Worm (Caenorhabditis elegans) whole organism, young adult: ENCODE data around the gene clec-49.

Source experiments
- B0019.2 ChIP-seq: fragments of 200-800 bp; sonication (Bioruptor generic); conservative IDR thresholded peaks from 2 replicates; pipeline ENCODE4 v1.3.6; 2022; ENCODE audit warnings: missing genetic modification reagents, missing genetic modification characterization, missing compliant biosample characterization
- B0035.1 ChIP-seq: sonication (generic microtip); optimal IDR thresholded peaks from 2 replicates; lab custom pipeline; 2016; ENCODE audit warnings: missing genetic modification characterization, mild to moderate bottlenecking, missing compliant biosample characterization, missing genotype, missing genetic modification reagents
- C17E4.6 ChIP-seq: fragments of 200-800 bp; sonication (Bioruptor generic); IDR thresholded peaks from 2 replicates; pipeline ENCODE4 v1.3.6; 2022; ENCODE audit warnings: missing genetic modification reagents, missing genetic modification characterization, missing compliant biosample characterization
- D2030.7 ChIP-seq: fragments of 200-800 bp; sonication (Bioruptor generic); IDR thresholded peaks from 2 replicates; pipeline ENCODE4 v1.3.6; 2022; ENCODE audit warnings: missing genetic modification reagents, missing genetic modification characterization, missing compliant biosample characterization
- F10E7.11 ChIP-seq: sonication (generic microtip); optimal IDR thresholded peaks from 2 replicates; lab custom pipeline; 2017; ENCODE audit warnings: mild to moderate bottlenecking, missing genetic modification characterization, moderate library complexity, missing compliant biosample characterization
- T07F8.4 ChIP-seq: sonication (generic microtip); optimal IDR thresholded peaks from 2 replicates; lab custom pipeline; 2016; ENCODE audit warnings: mild to moderate bottlenecking, missing genetic modification characterization, moderate library complexity, missing compliant biosample characterization
- Y53F4B.3 ChIP-seq: fragments of 200-800 bp; sonication (Bioruptor generic); IDR thresholded peaks from 2 replicates; pipeline ENCODE4 v1.3.6; 2022; ENCODE audit warnings: missing genetic modification reagents, missing genetic modification characterization, missing compliant biosample characterization
- Y79H2A.3 ChIP-seq: fragments of 200-800 bp; sonication (Bioruptor generic); conservative IDR thresholded peaks from 2 replicates; pipeline ENCODE4 v1.3.6; 2022; ENCODE audit warnings: missing genetic modification reagents, missing genetic modification characterization, missing compliant biosample characterization
- Y95B8A.8 ChIP-seq: fragments of 200-800 bp; sonication (Bioruptor generic); IDR thresholded peaks from 2 replicates; pipeline ENCODE4 v1.3.6; 2022; ENCODE audit warnings: missing genetic modification reagents, missing genetic modification characterization, missing compliant biosample characterization
- ama-1 ChIP-seq, 3 experiments: fragments of 150-350 bp in 1 of 3; sonication (generic microtip) in 2 of 3; optimal IDR thresholded peaks; 2 replicates each; lab custom pipeline; 2014 to 2018; ENCODE audit warnings: missing biosample characterization in 2 of 3, missing genetic modification characterization in 2 of 3, missing genetic modification reagents in 2 of 3
- aptf-2 ChIP-seq: fragments of 200-800 bp; sonication (Bioruptor generic); conservative IDR thresholded peaks from 2 replicates; pipeline ENCODE4 v1.3.6; 2022; ENCODE audit warnings: missing genetic modification reagents, missing genetic modification characterization, missing compliant biosample characterization
- aptf-3 ChIP-seq: fragments of 200-800 bp; sonication (Bioruptor generic); IDR thresholded peaks from 2 replicates; pipeline ENCODE4 v1.3.6; 2022; ENCODE audit warnings: missing genetic modification characterization, missing compliant biosample characterization
- athp-1 ChIP-seq: sonication (generic microtip); optimal IDR thresholded peaks from 2 replicates; lab custom pipeline; 2017; ENCODE audit warnings: mild to moderate bottlenecking, missing genetic modification characterization, missing compliant biosample characterization
- attf-6 ChIP-seq: fragments of 200-800 bp; sonication (Bioruptor generic); IDR thresholded peaks from 2 replicates; pipeline ENCODE4 v1.3.6; 2022; ENCODE audit warnings: missing genetic modification reagents, missing genetic modification characterization, missing compliant biosample characterization
- ccch-3 ChIP-seq: fragments of 200-800 bp; sonication (Bioruptor generic); optimal IDR thresholded peaks from 2 replicates; lab custom pipeline; 2018; ENCODE audit warnings: mild to moderate bottlenecking, missing genetic modification characterization, missing compliant biosample characterization
- cebp-1 ChIP-seq, 2 experiments: fragments of 200-800 bp in 1 of 2; sonication (Bioruptor generic) in 1 of 2; sonication (generic microtip) in 1 of 2; IDR thresholded peaks in 1 of 2; optimal IDR thresholded peaks in 1 of 2; 2 replicates each; pipeline versions ENCODE4 v1.3.6 to Lab custom; 2017 to 2022; ENCODE audit warnings: missing compliant biosample characterization in 2 of 2, missing genetic modification characterization in 2 of 2, mild to moderate bottlenecking in 1 of 2, missing genetic modification reagents in 1 of 2, moderate library complexity in 1 of 2
- cebp-2 ChIP-seq: fragments of 200-800 bp; sonication (Bioruptor generic); IDR thresholded peaks from 2 replicates; pipeline ENCODE4 v1.3.6; 2022; ENCODE audit warnings: missing genetic modification characterization, missing compliant biosample characterization
- egrh-3 ChIP-seq: fragments of 200-800 bp; sonication (Bioruptor generic); IDR thresholded peaks from 2 replicates; pipeline ENCODE4 v1.3.6; 2022; ENCODE audit warnings: missing genetic modification reagents, missing genetic modification characterization, missing compliant biosample characterization
- fkh-3 ChIP-seq: sonication (generic microtip); optimal IDR thresholded peaks from 2 replicates; lab custom pipeline; 2016; ENCODE audit warnings: mild to moderate bottlenecking, missing genetic modification characterization, missing compliant biosample characterization
- him-1 ChIP-seq: sonication (generic microtip); optimal IDR thresholded peaks from 2 replicates; lab custom pipeline; 2016; ENCODE audit warnings: missing genotype, missing genetic modification reagents, missing genetic modification characterization, missing compliant biosample characterization
- hlh-26 ChIP-seq: fragments of 200-800 bp; sonication (Bioruptor generic); conservative IDR thresholded peaks from 2 replicates; pipeline ENCODE4 v1.3.6; 2022; ENCODE audit warnings: missing genetic modification reagents, missing genetic modification characterization, missing compliant biosample characterization
- hmg-1.2 ChIP-seq: fragments of 200-800 bp; sonication (Bioruptor generic); IDR thresholded peaks from 2 replicates; pipeline ENCODE4 v1.3.6; 2022; ENCODE audit warnings: missing genetic modification reagents, missing genetic modification characterization, missing compliant biosample characterization
- let-526 ChIP-seq: fragments of 200-800 bp; sonication (Bioruptor generic); IDR thresholded peaks from 2 replicates; pipeline ENCODE4 v1.3.6; 2022; ENCODE audit warnings: missing genetic modification reagents, missing genetic modification characterization, missing compliant biosample characterization
- let-607 ChIP-seq, 2 experiments: fragments of 200-800 bp in 1 of 2; sonication (Bioruptor generic) in 1 of 2; sonication (generic microtip) in 1 of 2; optimal IDR thresholded peaks; 2 replicates each; lab custom pipeline; 2016 to 2018; ENCODE audit warnings: mild to moderate bottlenecking in 2 of 2, missing compliant biosample characterization in 2 of 2, missing genetic modification characterization in 2 of 2, moderate library complexity in 2 of 2, missing genotype in 1 of 2
- mcd-1 ChIP-seq: fragments of 200-800 bp; sonication (Bioruptor generic); IDR thresholded peaks from 2 replicates; pipeline ENCODE4 v1.3.6; 2022; ENCODE audit warnings: missing genetic modification reagents, missing genetic modification characterization, missing compliant biosample characterization
- mel-28 ChIP-seq: sonication (generic microtip); optimal IDR thresholded peaks from 2 replicates; lab custom pipeline; 2016; ENCODE audit warnings: borderline replicate concordance, mild to moderate bottlenecking, missing genetic modification characterization, missing compliant biosample characterization
- mes-4 ChIP-seq: sonication (generic microtip); optimal IDR thresholded peaks from 2 replicates; lab custom pipeline; 2016; ENCODE audit warnings: missing genotype, missing genetic modification characterization, missing compliant biosample characterization
- nhr-120 ChIP-seq: fragments of 200-800 bp; sonication (Bioruptor generic); IDR thresholded peaks from 2 replicates; pipeline ENCODE4 v1.3.6; 2022; ENCODE audit warnings: missing genetic modification characterization, missing compliant biosample characterization
- nhr-27 ChIP-seq: fragments of 200-800 bp; sonication (Bioruptor generic); optimal IDR thresholded peaks from 2 replicates; lab custom pipeline; 2018; ENCODE audit warnings: mild to moderate bottlenecking, missing genetic modification characterization, moderate library complexity, missing compliant biosample characterization
- nhr-80 ChIP-seq: sonication (generic microtip); optimal IDR thresholded peaks from 2 replicates; lab custom pipeline; 2016; ENCODE audit warnings: missing genetic modification characterization, missing compliant biosample characterization
- snpc-1.1 ChIP-seq: sonication (generic microtip); optimal IDR thresholded peaks from 2 replicates; lab custom pipeline; 2017; ENCODE audit warnings: missing genetic modification characterization, mild to moderate bottlenecking, missing compliant biosample characterization, antibody characterized with exemption, moderate library complexity, missing genotype, missing genetic modification reagents; ENCODE audit not compliant: insufficient read depth
- snpc-4 ChIP-seq, 5 experiments: fragments of 150-350 bp in 1 of 5; sonication (generic microtip) in 4 of 5; optimal IDR thresholded peaks; 2 replicates each; lab custom pipeline; 2014 to 2018; ENCODE audit warnings: missing genetic modification characterization in 5 of 5, missing biosample characterization in 3 of 5, antibody characterized with exemption in 2 of 5, mild to moderate bottlenecking in 2 of 5, missing compliant biosample characterization in 2 of 5, missing genotype in 2 of 5, moderate library complexity in 2 of 5, missing genetic modification reagents in 1 of 5
- zfh-2 ChIP-seq: fragments of 200-800 bp; sonication (Bioruptor generic); conservative IDR thresholded peaks from 2 replicates; pipeline ENCODE4 v1.3.6; 2022; ENCODE audit warnings: missing genetic modification reagents, missing genetic modification characterization, missing compliant biosample characterization
- ztf-22 ChIP-seq: fragments of 200-800 bp; sonication (Bioruptor generic); optimal IDR thresholded peaks from 2 replicates; lab custom pipeline; 2018; ENCODE audit warnings: mild to moderate bottlenecking, missing genetic modification characterization, moderate library complexity, missing compliant biosample characterization
- ztf-28 ChIP-seq: fragments of 200-800 bp; sonication (Bioruptor generic); IDR thresholded peaks from 2 replicates; pipeline ENCODE4 v1.3.6; 2022; ENCODE audit warnings: missing genetic modification reagents, missing genetic modification characterization, missing compliant biosample characterization

Gene clec-49

DNA sequence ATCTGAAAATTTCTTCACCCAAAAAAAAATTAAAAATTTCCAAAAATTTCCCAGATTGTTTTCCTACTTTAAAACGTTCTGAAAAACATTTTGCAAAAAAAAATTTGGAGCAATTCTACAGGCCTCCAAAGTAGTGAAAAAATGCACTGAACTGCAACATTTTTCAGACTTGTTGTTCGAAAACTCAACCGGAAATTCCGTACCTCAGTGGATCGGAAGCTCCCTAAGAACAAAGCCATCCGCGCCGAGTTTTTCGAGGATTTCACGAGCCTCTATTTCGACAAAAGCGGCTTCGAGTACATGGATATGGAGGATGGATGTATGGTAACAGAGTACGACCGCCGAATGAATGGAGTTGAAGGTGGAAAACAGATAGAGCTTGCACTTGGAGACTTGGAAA lies 12.9 kb downstream of the clec-49 start, which contains the start of gene fbxa-131:
Gene fbxa-131 (plus strand): TSS at position 301 of the 400 bp plus-strand sequence.
- no peak for TF ChIP-seq Y53F4B.3 (GFP tag; lab: Robert Waterston, UW)
- TF ChIP-seq ztf-22 (GFP tag; lab: Kevin White, UChicago), result no peak

DNA sequence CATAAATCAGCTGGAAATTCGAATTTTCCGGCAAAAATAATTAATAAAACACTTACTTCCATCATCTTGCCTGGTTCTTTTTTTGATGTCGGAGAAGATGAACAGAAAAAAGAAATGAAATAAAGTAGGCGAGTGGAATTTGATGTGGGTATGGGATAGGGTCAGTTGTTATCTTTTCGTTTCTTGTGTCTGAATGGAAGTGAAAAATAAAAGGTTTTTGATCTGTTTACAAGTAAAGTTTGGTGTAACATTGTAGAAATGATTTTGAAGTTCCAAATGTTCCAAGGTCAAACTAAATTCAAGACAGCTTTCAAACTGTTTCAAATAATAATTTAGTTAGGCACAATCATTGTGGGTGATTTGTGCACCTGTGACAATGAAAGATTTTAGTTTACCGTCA lies 13.6 kb downstream of the clec-49 start, which contains the start of gene W04E12.7:
Gene W04E12.7 (minus strand): TSS at position 101 of the 400 bp plus-strand sequence.
- no peak for TF ChIP-seq mes-4
- TF ChIP-seq F10E7.11, result no peak
- TF ChIP-seq T07F8.4 (tag; lab: Kevin White, UChicago), result no peak
- TF ChIP-seq cebp-1 (GFP tag; IDR thresholded peaks at IDR 0.05; lab: Robert Waterston, UW), result no peak
- TF ChIP-seq cebp-1 (tag; optimal IDR thresholded peaks at IDR 0.05; lab: Kevin White, UChicago), result no peak
- no peak for TF ChIP-seq nhr-27 (tag; lab: Kevin White, UChicago)
- no peak for TF ChIP-seq him-1
- TF ChIP-seq athp-1 (tag; lab: Kevin White, UChicago), result no peak
- TF ChIP-seq B0019.2 (GFP tag; lab: Robert Waterston, UW), result no peak
- no peak for TF ChIP-seq D2030.7 (GFP tag; lab: Robert Waterston, UW)
- no peak for TF ChIP-seq cebp-2
- no peak for TF ChIP-seq aptf-2 (GFP tag; lab: Robert Waterston, UW)

DNA sequence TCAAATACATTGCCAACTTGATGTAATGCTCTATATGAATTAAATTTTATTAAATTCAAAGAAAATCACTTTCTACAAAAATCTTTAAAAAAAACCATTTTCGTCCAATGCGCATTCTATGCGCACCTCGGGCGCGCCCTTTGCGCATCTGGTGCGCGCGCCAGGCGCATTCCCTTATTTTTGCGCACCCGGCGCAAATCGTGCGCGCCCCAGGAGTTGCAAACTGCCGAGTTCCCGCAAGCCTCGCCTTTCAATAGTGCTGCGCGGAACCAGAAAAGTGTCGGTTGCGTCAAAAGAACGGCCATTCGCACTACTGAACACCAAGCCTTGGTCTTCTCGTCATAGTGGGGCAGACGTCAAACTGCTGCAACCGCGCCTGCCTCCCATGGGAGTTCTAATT lies 17.3 kb downstream of the clec-49 start:
- no peak for TF ChIP-seq let-526 (GFP tag; lab: Robert Waterston, UW)
- TF ChIP-seq hmg-1.2 (GFP tag; lab: Robert Waterston, UW), result no peak
- TF ChIP-seq ztf-28, result no peak
- no peak for TF ChIP-seq Y95B8A.8
- TF ChIP-seq aptf-3 (GFP tag; lab: Robert Waterston, UW), result 0 out of 2 replicates have a peak, but pooled peaks have one; percentile 38
- peak; percentile 48; the same call in 1 of the 2 replicates for TF ChIP-seq egrh-3
- TF ChIP-seq zfh-2 (GFP tag; lab: Robert Waterston, UW), result peak; percentile 85
- TF ChIP-seq C17E4.6 (GFP tag; lab: Robert Waterston, UW), result 0 out of 2 replicates have a peak, but pooled peaks have one; percentile 36
- TF ChIP-seq nhr-120 (GFP tag; lab: Robert Waterston, UW), result 0 out of 2 replicates have a peak, but pooled peaks have one; percentile 51
- no peak for TF ChIP-seq let-607 (tag; optimal IDR thresholded peaks at IDR 0.05; lab: Kevin White, UChicago)

DNA sequence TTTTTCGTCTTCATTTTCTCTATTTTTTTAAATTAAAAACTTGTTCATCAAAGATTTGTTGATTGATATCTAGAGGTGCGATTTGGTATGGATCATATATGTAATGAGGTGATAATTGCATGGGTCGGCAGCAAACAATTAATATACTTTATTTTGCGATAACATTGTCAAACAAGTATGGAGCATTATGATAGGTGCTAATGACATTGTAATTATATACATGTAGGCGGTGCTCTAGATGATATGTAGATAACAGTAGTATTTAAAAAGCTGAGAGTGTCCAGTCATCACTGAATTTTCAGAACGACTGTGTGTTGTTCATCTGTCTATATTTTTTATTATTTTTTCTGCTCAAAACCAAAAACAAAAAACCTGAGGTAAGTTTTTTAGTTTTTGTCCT lies 20.7 kb downstream of the clec-49 start, which contains the start of gene Y116F11A.1:
Gene Y116F11A.1 (plus strand): TSS at position 301 of the 400 bp plus-strand sequence.
- TF ChIP-seq Y79H2A.3 (GFP tag; lab: Robert Waterston, UW), result no peak
- TF ChIP-seq mcd-1, result no peak
- no peak for TF ChIP-seq hmg-1.2 (GFP tag; lab: Robert Waterston, UW)
- TF ChIP-seq nhr-80 (tag; lab: Kevin White, UChicago), result no peak
- TF ChIP-seq ccch-3 (GFP tag; lab: Kevin White, UChicago), result no peak
- TF ChIP-seq snpc-4 (GFP tag; optimal IDR thresholded peaks at IDR 0.05; lab: Kevin White, UChicago), result no peak
- no peak for TF ChIP-seq snpc-4 (tag; optimal IDR thresholded peaks at IDR 0.05; lab: Kevin White, UChicago)
- no peak for TF ChIP-seq snpc-1.1
- no peak for TF ChIP-seq mel-28
- no peak for TF ChIP-seq hlh-26 (GFP tag; lab: Robert Waterston, UW)
- TF ChIP-seq ama-1 (optimal IDR thresholded peaks at IDR 0.05; lab: Kevin White, UChicago), result no peak
- no peak for TF ChIP-seq ama-1 (GFP tag; optimal IDR thresholded peaks at IDR 0.05; lab: Kevin White, UChicago)
- TF ChIP-seq athp-1 (tag; lab: Kevin White, UChicago), result no peak
- TF ChIP-seq attf-6 (GFP tag; lab: Robert Waterston, UW), result no peak
- no peak for TF ChIP-seq fkh-3
- TF ChIP-seq B0035.1 (tag; lab: Kevin White, UChicago), result no peak
- TF ChIP-seq, all 124 proteins: peak for 0
